Fruit fly (Drosophila melanogaster) Kc167 (cell line): ENCODE measurements around the gene CG6793.

Experiments
- Sin3A ChIP-seq: fragments of >200 bp; optimal IDR thresholded peaks from 2 replicates; lab custom pipeline; 2018; ENCODE audit warnings: missing external identifiers
- h ChIP-seq: fragments of >200 bp; optimal IDR thresholded peaks from 3 replicates; lab custom pipeline; 2018; ENCODE audit warnings: missing external identifiers
- psq ChIP-seq: fragments of >200 bp; optimal IDR thresholded peaks from 2 replicates; lab custom pipeline; 2017; ENCODE audit warnings: missing external identifiers
- ttk ChIP-seq: sonication (Bioruptor generic); optimal IDR thresholded peaks from 2 replicates; lab custom pipeline; 2017; ENCODE audit warnings: missing external identifiers

dm6 chr3L:12039084-12039483, 3.1 kb upstream of the CG6793 start:
- TF ChIP-seq h (lab: Kevin White, UChicago) (no peak), Sin3A (lab: Kevin White, UChicago) (no peak), psq (lab: Kevin White, UChicago) (no peak), ttk (lab: Kevin White, UChicago) (no peak)
